Worm (Caenorhabditis elegans) whole organism, L1 larva: ENCODE data around the gene nuaf-1.
A peak's percentile ranks its signal among the peaks of the same experiment; 100 is the strongest.

Source experiments
- C04F5.9 ChIP-seq: sonication (generic microtip); optimal IDR thresholded peaks from 2 replicates; lab custom pipeline; 2016; ENCODE audit warnings: missing genetic modification characterization, missing compliant biosample characterization
- C16A3.4 ChIP-seq: fragments of 150-350 bp; optimal IDR thresholded peaks from 2 replicates; lab custom pipeline; 2014; ENCODE audit warnings: missing biosample characterization, missing genetic modification characterization
- C34B4.2 ChIP-seq: sonication (generic microtip); optimal IDR thresholded peaks from 2 replicates; lab custom pipeline; 2017; ENCODE audit warnings: mild to moderate bottlenecking, missing genetic modification characterization, missing compliant biosample characterization
- F16B12.6 ChIP-seq: fragments of 150-350 bp; optimal IDR thresholded peaks from 2 replicates; lab custom pipeline; 2014; ENCODE audit warnings: missing biosample characterization, missing genetic modification characterization
- Y116A8C.19 ChIP-seq: sonication (generic microtip); optimal IDR thresholded peaks from 2 replicates; lab custom pipeline; 2016; ENCODE audit warnings: missing compliant biosample characterization, missing genetic modification characterization, borderline replicate concordance
- alr-1 ChIP-seq: fragments of 200-800 bp; sonication (Bioruptor generic); optimal IDR thresholded peaks from 2 replicates; lab custom pipeline; 2018; ENCODE audit warnings: borderline replicate concordance, mild to moderate bottlenecking, missing genetic modification characterization, missing compliant biosample characterization
- ama-1 ChIP-seq: fragments of 150-350 bp; optimal IDR thresholded peaks from 2 replicates; lab custom pipeline; 2014
- blmp-1 ChIP-seq: fragments of 150-350 bp; optimal IDR thresholded peaks from 2 replicates; lab custom pipeline; 2014; ENCODE audit warnings: missing biosample characterization, missing genetic modification characterization
- ceh-82 ChIP-seq, 3 experiments: fragments of 150-350 bp in 1 of 3; sonication (generic microtip) in 2 of 3; optimal IDR thresholded peaks; 2 replicates each; lab custom pipeline; 2014 to 2017; ENCODE audit warnings: missing biosample characterization in 3 of 3, missing genetic modification characterization in 3 of 3
- ceh-88 ChIP-seq: fragments of 200-800 bp; sonication (Bioruptor generic); IDR thresholded peaks from 2 replicates; pipeline ENCODE4 v1.3.6; 2022; ENCODE audit warnings: missing genetic modification characterization, missing compliant biosample characterization
- ceh-90 ChIP-seq: sonication (generic microtip); optimal IDR thresholded peaks from 2 replicates; lab custom pipeline; 2016; ENCODE audit warnings: missing genetic modification characterization, missing compliant biosample characterization
- ces-1 ChIP-seq: fragments of 150-350 bp; optimal IDR thresholded peaks from 2 replicates; lab custom pipeline; 2014; ENCODE audit warnings: missing biosample characterization, missing genetic modification reagents, missing genetic modification characterization
- dpl-1 ChIP-seq, 3 experiments: fragments of 150-350 bp in 2 of 3; sonication (generic microtip) in 1 of 3; optimal IDR thresholded peaks; 2 replicates each; lab custom pipeline; 2014 to 2017; ENCODE audit warnings: missing biosample characterization in 3 of 3, missing genetic modification characterization in 3 of 3, missing genetic modification reagents in 3 of 3
- dsc-1 ChIP-seq: sonication (generic microtip); optimal IDR thresholded peaks from 2 replicates; lab custom pipeline; 2016; ENCODE audit warnings: mild to moderate bottlenecking, missing genetic modification characterization, missing compliant biosample characterization
- efl-3 ChIP-seq: fragments of 200-800 bp; sonication (Bioruptor generic); optimal IDR thresholded peaks from 2 replicates; lab custom pipeline; 2018; ENCODE audit warnings: mild to moderate bottlenecking, missing genetic modification characterization, missing compliant biosample characterization
- egl-13 ChIP-seq: sonication (generic microtip); optimal IDR thresholded peaks from 2 replicates; lab custom pipeline; 2016; ENCODE audit warnings: missing genotype, missing genetic modification reagents, missing genetic modification characterization, missing compliant biosample characterization
- fkh-10 ChIP-seq: sonication (generic microtip); optimal IDR thresholded peaks from 2 replicates; lab custom pipeline; 2017; ENCODE audit warnings: missing biosample characterization, missing genetic modification reagents, missing genetic modification characterization
- fkh-4 ChIP-seq: sonication (generic microtip); optimal IDR thresholded peaks from 2 replicates; lab custom pipeline; 2016; ENCODE audit warnings: missing compliant biosample characterization, missing genetic modification characterization, borderline replicate concordance
- hlh-17 ChIP-seq: fragments of 200-800 bp; sonication (Bioruptor generic); optimal IDR thresholded peaks from 2 replicates; lab custom pipeline; 2018; ENCODE audit warnings: missing genetic modification characterization, mild to moderate bottlenecking, missing compliant biosample characterization, moderate library complexity, borderline replicate concordance
- isw-1 ChIP-seq: fragments of 200-800 bp; sonication (Bioruptor generic); IDR thresholded peaks from 2 replicates; pipeline ENCODE4 v1.3.6; 2022; ENCODE audit warnings: missing genetic modification characterization, missing compliant biosample characterization
- jun-1 ChIP-seq: fragments of 150-350 bp; optimal IDR thresholded peaks from 2 replicates; lab custom pipeline; 2014; ENCODE audit warnings: missing biosample characterization, missing genetic modification reagents, missing genetic modification characterization
- lin-13 ChIP-seq: fragments of 150-350 bp; optimal IDR thresholded peaks from 2 replicates; lab custom pipeline; 2014; ENCODE audit warnings: missing biosample characterization, missing genetic modification reagents, missing genetic modification characterization
- lin-14 ChIP-seq: fragments of 200-800 bp; sonication (Bioruptor generic); optimal IDR thresholded peaks from 2 replicates; lab custom pipeline; 2018; ENCODE audit warnings: mild to moderate bottlenecking, missing genetic modification characterization, moderate library complexity, missing compliant biosample characterization
- lin-15B ChIP-seq: fragments of 150-350 bp; sonication (generic microtip); optimal IDR thresholded peaks from 3 replicates; lab custom pipeline; 2014; ENCODE audit warnings: missing biosample characterization, missing genetic modification characterization
- lin-35 ChIP-seq, 2 experiments: fragments of 150-350 bp; optimal IDR thresholded peaks; 2 replicates each; lab custom pipeline; 2014; ENCODE audit warnings: missing biosample characterization in 2 of 2, missing genetic modification characterization in 2 of 2, missing genetic modification reagents in 2 of 2
- lin-39 ChIP-seq: fragments of 150-350 bp; optimal IDR thresholded peaks from 2 replicates; lab custom pipeline; 2014; ENCODE audit warnings: missing biosample characterization, missing genetic modification reagents, missing genetic modification characterization
- lir-3 ChIP-seq: sonication (generic microtip); optimal IDR thresholded peaks from 2 replicates; lab custom pipeline; 2016; ENCODE audit warnings: mild to moderate bottlenecking, missing genetic modification characterization, moderate library complexity, missing compliant biosample characterization; ENCODE audit not compliant: poor library complexity
- lsy-2 ChIP-seq, 2 experiments: fragments of 150-350 bp; optimal IDR thresholded peaks; 2 replicates each; lab custom pipeline; 2014; ENCODE audit warnings: missing biosample characterization in 2 of 2, missing genetic modification characterization in 2 of 2
- mab-9 ChIP-seq: fragments of 200-800 bp; sonication (Bioruptor generic); IDR thresholded peaks from 2 replicates; pipeline ENCODE4 v1.3.6; 2022; ENCODE audit warnings: missing genetic modification reagents, missing genetic modification characterization, missing compliant biosample characterization
- nhr-12 ChIP-seq: sonication (generic microtip); optimal IDR thresholded peaks from 2 replicates; lab custom pipeline; 2017; ENCODE audit warnings: missing biosample characterization, missing genetic modification characterization
- nhr-19 ChIP-seq: fragments of 200-800 bp; sonication (Bioruptor generic); conservative IDR thresholded peaks from 2 replicates; pipeline ENCODE4 v1.3.6; 2022; ENCODE audit warnings: missing genetic modification characterization, missing compliant biosample characterization
- nhr-20 ChIP-seq: sonication (generic microtip); optimal IDR thresholded peaks from 2 replicates; lab custom pipeline; 2016; ENCODE audit warnings: mild to moderate bottlenecking, missing genetic modification characterization, missing compliant biosample characterization
- nhr-76 ChIP-seq: sonication (generic microtip); optimal IDR thresholded peaks from 2 replicates; lab custom pipeline; 2017; ENCODE audit warnings: missing biosample characterization, missing genetic modification characterization
- nhr-77 ChIP-seq: fragments of 150-350 bp; optimal IDR thresholded peaks from 2 replicates; lab custom pipeline; 2014; ENCODE audit warnings: missing biosample characterization, missing genetic modification characterization
- nhr-84 ChIP-seq: sonication (generic microtip); optimal IDR thresholded peaks from 2 replicates; lab custom pipeline; 2017; ENCODE audit warnings: missing biosample characterization, missing genetic modification characterization
- nhr-85 ChIP-seq: sonication (generic microtip); peaks from one replicate; lab custom pipeline; 2016; ENCODE audit warnings: missing genetic modification characterization, inconsistent platforms, missing compliant biosample characterization
- nhr-90 ChIP-seq: sonication (generic microtip); optimal IDR thresholded peaks from 2 replicates; lab custom pipeline; 2016; ENCODE audit warnings: mild to moderate bottlenecking, missing genetic modification characterization, missing compliant biosample characterization; ENCODE audit not compliant: poor library complexity
- pax-3 ChIP-seq: fragments of 200-800 bp; sonication (Bioruptor generic); optimal IDR thresholded peaks from 2 replicates; lab custom pipeline; 2018; ENCODE audit warnings: mild to moderate bottlenecking, missing genetic modification characterization, moderate library complexity, missing compliant biosample characterization
- pqm-1 ChIP-seq: sonication (generic microtip); optimal IDR thresholded peaks from 3 replicates; lab custom pipeline; 2017; ENCODE audit warnings: missing biosample characterization, missing genetic modification characterization
- rnt-1 ChIP-seq: sonication (generic microtip); optimal IDR thresholded peaks from 2 replicates; lab custom pipeline; 2016; ENCODE audit warnings: mild to moderate bottlenecking, missing genetic modification characterization, moderate library complexity, missing compliant biosample characterization
- skn-1 ChIP-seq: fragments of 150-350 bp; optimal IDR thresholded peaks from 2 replicates; lab custom pipeline; 2014; ENCODE audit warnings: missing biosample characterization, missing genetic modification characterization
- snu-23 ChIP-seq: sonication (generic microtip); optimal IDR thresholded peaks from 2 replicates; lab custom pipeline; 2016; ENCODE audit warnings: missing genetic modification characterization, missing compliant biosample characterization
- sox-4 ChIP-seq: sonication (generic microtip); optimal IDR thresholded peaks from 2 replicates; lab custom pipeline; 2016; ENCODE audit warnings: missing genetic modification characterization, missing compliant biosample characterization
- sup-37 ChIP-seq: fragments of 200-800 bp; sonication (Bioruptor generic); optimal IDR thresholded peaks from 2 replicates; lab custom pipeline; 2018; ENCODE audit warnings: mild to moderate bottlenecking, missing genetic modification characterization, missing compliant biosample characterization
- tbx-2 ChIP-seq: sonication (generic microtip); optimal IDR thresholded peaks from 2 replicates; lab custom pipeline; 2016; ENCODE audit warnings: missing genetic modification characterization, missing compliant biosample characterization
- tlp-1 ChIP-seq: fragments of 150-350 bp; optimal IDR thresholded peaks from 2 replicates; lab custom pipeline; 2014; ENCODE audit warnings: missing biosample characterization, missing genetic modification characterization
- unc-130 ChIP-seq: fragments of 150-350 bp; optimal IDR thresholded peaks from 2 replicates; lab custom pipeline; 2017; ENCODE audit warnings: missing biosample characterization, missing genetic modification characterization, inconsistent platforms
- unc-30 ChIP-seq: sonication (generic microtip); optimal IDR thresholded peaks from 2 replicates; lab custom pipeline; 2017; ENCODE audit warnings: missing biosample characterization, missing genetic modification characterization
- unc-62 ChIP-seq: fragments of 150-350 bp; optimal IDR thresholded peaks from 2 replicates; lab custom pipeline; 2014; ENCODE audit warnings: missing biosample characterization, missing genetic modification reagents, missing genetic modification characterization
- unc-86 ChIP-seq: sonication (generic microtip); optimal IDR thresholded peaks from 2 replicates; lab custom pipeline; 2016; ENCODE audit warnings: missing genetic modification characterization, missing compliant biosample characterization
- unc-98 ChIP-seq: fragments of 200-800 bp; sonication (Bioruptor generic); IDR thresholded peaks from 2 replicates; pipeline ENCODE4 v1.3.6; 2022; ENCODE audit warnings: missing genetic modification characterization, missing compliant biosample characterization
- vab-15 ChIP-seq: sonication (generic microtip); optimal IDR thresholded peaks from 2 replicates; lab custom pipeline; 2017; ENCODE audit warnings: missing genotype, mild to moderate bottlenecking, missing genetic modification characterization, missing compliant biosample characterization
- zip-4 ChIP-seq: fragments of 200-800 bp; sonication (Bioruptor generic); optimal IDR thresholded peaks from 2 replicates; lab custom pipeline; 2018; ENCODE audit warnings: mild to moderate bottlenecking, missing genetic modification characterization, moderate library complexity, missing compliant biosample characterization

The nuaf-1 gene

DNA sequence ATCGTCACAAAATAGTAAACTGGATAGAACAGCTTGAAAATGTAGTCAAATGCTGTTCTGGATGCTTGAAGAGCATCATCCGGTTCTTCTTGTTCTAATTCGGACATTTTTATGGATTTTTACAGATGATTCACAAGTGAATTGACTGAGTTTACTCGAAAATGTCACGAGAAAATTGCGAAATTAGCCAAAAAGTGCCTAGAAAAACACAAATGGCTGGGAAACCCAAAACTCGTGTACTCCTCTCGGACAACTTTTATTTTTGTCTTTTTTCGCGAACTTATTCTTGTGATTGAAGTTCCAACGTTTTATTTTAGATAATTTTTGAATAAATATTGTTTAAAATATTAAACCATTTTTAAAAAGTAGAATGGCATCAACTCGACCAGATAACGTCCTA is 16.8 kb downstream of the nuaf-1 start, which contains the start of the genes C56A3.4 and C56A3.5:
C56A3.4 (minus strand) TSS at position 154 of the 400 bp plus-strand sequence.
C56A3.5 (plus strand) TSS at position 367 of the 400 bp plus-strand sequence.
- TF ChIP-seq egl-13 (tag; lab: Kevin White, UChicago): peak; percentile 59
- TF ChIP-seq F16B12.6: peak; percentile 17
- no peak for TF ChIP-seq nhr-84 (tag; lab: Kevin White, UChicago)
- peak; percentile 62 for TF ChIP-seq snu-23 (GFP tag; lab: Kevin White, UChicago)
- TF ChIP-seq tbx-2: peak; percentile 62
- TF ChIP-seq lsy-2 (tag; optimal IDR thresholded peaks at IDR 0.05; lab: Kevin White, UChicago): peak; percentile 48 to 65
- TF ChIP-seq nhr-85 (tag; lab: Kevin White, UChicago): peak; percentile 79
- TF ChIP-seq C34B4.2 (tag; lab: Kevin White, UChicago): no peak
- peak; percentile 67 for TF ChIP-seq fkh-4 (tag; lab: Kevin White, UChicago)
- TF ChIP-seq nhr-90 (tag; lab: Kevin White, UChicago): peak; percentile 57
- peak; percentile 62 for TF ChIP-seq isw-1 (GFP tag; lab: Robert Waterston, UW)
- no peak for TF ChIP-seq ceh-88 (GFP tag; lab: Robert Waterston, UW)
- TF ChIP-seq vab-15: no peak
- no peak for TF ChIP-seq ces-1 (GFP tag; lab: Kevin White, UChicago)
- no peak for TF ChIP-seq nhr-12 (tag; lab: Kevin White, UChicago)
- no peak for TF ChIP-seq nhr-77
- TF ChIP-seq ceh-90 (tag; lab: Kevin White, UChicago): peak; percentile 87
- TF ChIP-seq dsc-1 (tag; lab: Kevin White, UChicago): peak; percentile 55
- TF ChIP-seq hlh-17 (GFP tag; lab: Kevin White, UChicago): no peak
- peak; percentile 88 for TF ChIP-seq pax-3 (tag; lab: Kevin White, UChicago)
- TF ChIP-seq zip-4 (GFP tag; lab: Kevin White, UChicago): peak; percentile 82
- TF ChIP-seq mab-9 (GFP tag; lab: Robert Waterston, UW): no peak
- TF ChIP-seq lin-13: peak; percentile 15
- TF ChIP-seq ceh-82 (tag; optimal IDR thresholded peaks at IDR 0.05; lab: Kevin White, UChicago): peak; percentile 19 to 60 (median 39)
- peak; percentile 24 for TF ChIP-seq C16A3.4 (tag; lab: Kevin White, UChicago)
- TF ChIP-seq unc-130 (tag; lab: Kevin White, UChicago): no peak
- peak; percentile 61 to 83 (median 77) for TF ChIP-seq dpl-1 (GFP tag; optimal IDR thresholded peaks at IDR 0.05; lab: Kevin White, UChicago)
- TF ChIP-seq nhr-76: no peak
- TF ChIP-seq blmp-1: peak; percentile 20
- peak; percentile 27 for TF ChIP-seq jun-1 (tag; lab: Kevin White, UChicago)
- peak; percentile 8 for TF ChIP-seq C04F5.9 (tag; lab: Kevin White, UChicago)
- TF ChIP-seq tlp-1 (tag; lab: Kevin White, UChicago): no peak
- peak; percentile 73 for TF ChIP-seq lin-35 (GFP tag; optimal IDR thresholded peaks at IDR 0.05; lab: Kevin White, UChicago)
- TF ChIP-seq lir-3 (tag; lab: Kevin White, UChicago): peak; percentile 88
- no peak for TF ChIP-seq lin-39 (tag; lab: Kevin White, UChicago)
- peak; percentile 48 for TF ChIP-seq lin-15B (tag; lab: Kevin White, UChicago)
- no peak for TF ChIP-seq alr-1 (tag; lab: Kevin White, UChicago)
- TF ChIP-seq nhr-20 (tag; lab: Kevin White, UChicago): peak; percentile 58
- TF ChIP-seq nhr-19: peak; percentile 65
- TF ChIP-seq unc-86 (tag; lab: Kevin White, UChicago): peak; percentile 27
- peak; percentile 38 for TF ChIP-seq sox-4 (tag; lab: Kevin White, UChicago)
- peak; percentile 94 for TF ChIP-seq rnt-1
- TF ChIP-seq Y116A8C.19 (tag; lab: Kevin White, UChicago): no peak
- peak; percentile 70 for TF ChIP-seq lin-14
- no peak for TF ChIP-seq sup-37
- no peak for TF ChIP-seq efl-3 (GFP tag; lab: Kevin White, UChicago)
- TF ChIP-seq skn-1: peak; percentile 62
- TF ChIP-seq unc-62: no peak
- TF ChIP-seq unc-30 (tag; lab: Kevin White, UChicago): no peak
- peak; percentile 24; the same call in 1 of the 2 replicates for TF ChIP-seq unc-98 (GFP tag; lab: Robert Waterston, UW)
- TF ChIP-seq fkh-10 (GFP tag; lab: Kevin White, UChicago): no peak
- no peak for TF ChIP-seq pqm-1 (tag; lab: Kevin White, UChicago)
- no peak for TF ChIP-seq ama-1 (lab: Kevin White, UChicago)
